Worm (Caenorhabditis elegans) whole organism, L1 larva: Measurements from ENCODE around the gene ser-4.

Source experiments
- fkh-4 ChIP-seq: sonication (generic microtip); optimal IDR thresholded peaks from 2 replicates; lab custom pipeline; 2016; ENCODE audit warnings: missing compliant biosample characterization, missing genetic modification characterization, borderline replicate concordance
- lin-15B ChIP-seq: fragments of 150-350 bp; sonication (generic microtip); optimal IDR thresholded peaks from 3 replicates; lab custom pipeline; 2014; ENCODE audit warnings: missing biosample characterization, missing genetic modification characterization
- lin-35 ChIP-seq, 2 experiments: fragments of 150-350 bp; optimal IDR thresholded peaks; 2 replicates each; lab custom pipeline; 2014; ENCODE audit warnings: missing biosample characterization in 2 of 2, missing genetic modification characterization in 2 of 2, missing genetic modification reagents in 2 of 2
- nhr-28 ChIP-seq: fragments of 150-350 bp; optimal IDR thresholded peaks from 2 replicates; lab custom pipeline; 2014; ENCODE audit warnings: missing biosample characterization, missing genetic modification characterization
- nhr-76 ChIP-seq: sonication (generic microtip); optimal IDR thresholded peaks from 2 replicates; lab custom pipeline; 2017; ENCODE audit warnings: missing biosample characterization, missing genetic modification characterization
- unc-130 ChIP-seq: fragments of 150-350 bp; optimal IDR thresholded peaks from 2 replicates; lab custom pipeline; 2017; ENCODE audit warnings: missing biosample characterization, missing genetic modification characterization, inconsistent platforms
- unc-30 ChIP-seq: sonication (generic microtip); optimal IDR thresholded peaks from 2 replicates; lab custom pipeline; 2017; ENCODE audit warnings: missing biosample characterization, missing genetic modification characterization
- unc-86 ChIP-seq: sonication (generic microtip); optimal IDR thresholded peaks from 2 replicates; lab custom pipeline; 2016; ENCODE audit warnings: missing genetic modification characterization, missing compliant biosample characterization

- TF ChIP-seq nhr-28 (tag; lab: Kevin White, UChicago) (no peak), nhr-76 (no peak), unc-86 (no peak), fkh-4 (tag; lab: Kevin White, UChicago) (no peak), lin-15B (tag; lab: Kevin White, UChicago) (no peak), unc-30 (tag; lab: Kevin White, UChicago) (no peak), unc-130 (tag; lab: Kevin White, UChicago) (no peak), lin-35 (GFP tag; optimal IDR thresholded peaks at IDR 0.05; lab: Kevin White, UChicago) (no peak)
Observed at ce11 chrIII:1705799-1706198, 27.1 kb downstream of the ser-4 start, which contains the start of the genes fbxa-13 and Y22D7AR.2.
